Worm (Caenorhabditis elegans): ENCODE measurements around the gene utp-20.

DNA sequence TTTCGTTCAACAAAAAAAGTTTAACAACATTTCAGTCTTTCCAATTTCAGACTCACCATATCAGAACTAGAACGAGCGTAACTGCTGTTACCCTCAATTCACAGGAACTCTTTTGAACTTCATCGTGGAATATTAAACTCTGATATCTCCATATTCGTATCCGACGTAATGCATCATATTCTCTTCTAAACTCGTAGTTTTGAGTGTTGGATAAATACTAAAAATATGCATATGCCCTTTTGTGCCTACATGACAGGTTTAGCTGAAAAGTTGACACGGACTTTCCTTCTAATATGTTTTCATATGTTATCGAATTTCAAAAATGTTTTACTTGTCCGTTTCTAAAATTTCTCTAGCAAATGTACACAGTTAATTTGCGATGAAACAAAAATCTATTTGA is 37.1 kb upstream of the utp-20 start, which contains the start of gene twk-49:
- TF ChIP-seq sox-4 (tag; optimal IDR thresholded peaks at IDR 0.05) (no peak), pha-4 (tag; optimal IDR thresholded peaks at IDR 0.05) (no peak)
